Fruit fly (Drosophila melanogaster) whole organism, embryonic: Measurements from ENCODE around the gene CG18171.

Experiments
- Atf6 ChIP-seq: fragments of 200-800 bp; sonication (Bioruptor generic); IDR thresholded peaks from 2 replicates; pipeline ENCODE4 v1.3.6; 2022; ENCODE audit warnings: missing biosample characterization, missing genetic modification characterization
- CG10565 ChIP-seq: fragments of 200-800 bp; sonication (Bioruptor generic); optimal IDR thresholded peaks from 3 replicates; lab custom pipeline; 2016; ENCODE audit warnings: missing biosample characterization, mild to moderate bottlenecking, missing genetic modification characterization
- CG11560 ChIP-seq: fragments of 200-800 bp; sonication (Bioruptor generic); IDR thresholded peaks from 3 replicates; pipeline ENCODE4 v1.3.6; 2022; ENCODE audit warnings: missing biosample characterization, missing genetic modification characterization
- CG12071 ChIP-seq: fragments of 200-800 bp; sonication (Bioruptor generic); optimal IDR thresholded peaks from 3 replicates; lab custom pipeline; 2018; ENCODE audit warnings: missing biosample characterization, mild to moderate bottlenecking, missing genetic modification characterization
- CG1603 ChIP-seq: fragments of 200-800 bp; sonication (Bioruptor generic); optimal IDR thresholded peaks from 2 replicates; lab custom pipeline; 2019; ENCODE audit warnings: missing biosample characterization, mild to moderate bottlenecking, missing genetic modification characterization, moderate library complexity
- CG16779 ChIP-seq: fragments of 200-800 bp; sonication (Bioruptor generic); IDR thresholded peaks from 2 replicates; pipeline ENCODE4 v1.3.6; 2022; ENCODE audit warnings: missing biosample characterization, missing genetic modification characterization
- CG16863 ChIP-seq: fragments of 200-800 bp; sonication (Bioruptor generic); optimal IDR thresholded peaks from 3 replicates; lab custom pipeline; 2016; ENCODE audit warnings: missing biosample characterization, missing genetic modification characterization
- CG17802 ChIP-seq: fragments of 200-800 bp; sonication (Bioruptor generic); optimal IDR thresholded peaks from 2 replicates; lab custom pipeline; 2018; ENCODE audit warnings: missing biosample characterization, mild to moderate bottlenecking, missing genetic modification characterization, moderate library complexity
- CG32772 ChIP-seq: fragments of 200-800 bp; sonication (Bioruptor generic); IDR thresholded peaks from 2 replicates; pipeline ENCODE4 v1.3.6; 2022; ENCODE audit warnings: missing biosample characterization, missing genetic modification characterization
- CG42726 ChIP-seq: fragments of 200-800 bp; sonication (Bioruptor generic); IDR thresholded peaks from 2 replicates; pipeline ENCODE4 v1.3.6; 2022; ENCODE audit warnings: missing biosample characterization, missing genetic modification characterization; ENCODE audit not compliant: partially characterized antibody
- CG4820 ChIP-seq: fragments of 200-800 bp; sonication (Bioruptor generic); optimal IDR thresholded peaks from 3 replicates; lab custom pipeline; 2016; ENCODE audit warnings: missing biosample characterization, missing genetic modification characterization
- CG7963 ChIP-seq: fragments of 200-800 bp; sonication (Bioruptor generic); IDR thresholded peaks from 3 replicates; pipeline ENCODE4 v1.3.6; 2022; ENCODE audit warnings: missing biosample characterization, missing genetic modification characterization; ENCODE audit not compliant: partially characterized antibody
- CG8944 ChIP-seq: fragments of 200-800 bp; sonication (Bioruptor generic); optimal IDR thresholded peaks from 3 replicates; lab custom pipeline; 2016; ENCODE audit warnings: missing biosample characterization, missing genetic modification characterization
- CG9609 ChIP-seq: fragments of 200-800 bp; sonication (Bioruptor generic); optimal IDR thresholded peaks from 3 replicates; lab custom pipeline; 2016; ENCODE audit warnings: missing biosample characterization, missing genetic modification characterization
- CG9727 ChIP-seq: fragments of 200-800 bp; sonication (Bioruptor generic); optimal IDR thresholded peaks from 3 replicates; lab custom pipeline; 2017; ENCODE audit warnings: missing biosample characterization, mild to moderate bottlenecking, missing genetic modification characterization
- Hr78 ChIP-seq, 2 experiments: fragments of 200-800 bp in 1 of 2; fragments of >200 bp in 1 of 2; sonication (Bioruptor generic) in 1 of 2; optimal IDR thresholded peaks; 2 replicates each; lab custom pipeline; 2017 to 2019; ENCODE audit warnings: missing biosample characterization in 2 of 2, missing genetic modification characterization in 2 of 2, mild to moderate bottlenecking in 1 of 2, moderate library complexity in 1 of 2
- Jarid2 ChIP-seq: fragments of 200-800 bp; sonication (Bioruptor generic); optimal IDR thresholded peaks from 3 replicates; lab custom pipeline; 2017; ENCODE audit warnings: mild to moderate bottlenecking, missing biosample characterization, missing genetic modification reagents, missing genetic modification characterization
- Lpt ChIP-seq: fragments of >200 bp; optimal IDR thresholded peaks from 2 replicates; lab custom pipeline; 2018; ENCODE audit warnings: missing biosample characterization, missing genetic modification characterization
- MTF-1 ChIP-seq: fragments of 200-800 bp; sonication (Bioruptor generic); optimal IDR thresholded peaks from 2 replicates; lab custom pipeline; 2018; ENCODE audit warnings: missing biosample characterization, mild to moderate bottlenecking, missing genetic modification characterization, borderline replicate concordance
- NC2β ChIP-seq: fragments of 200-800 bp; sonication (Bioruptor generic); optimal IDR thresholded peaks from 2 replicates; lab custom pipeline; 2016; ENCODE audit warnings: missing biosample characterization, missing genetic modification characterization
- Nf-YA ChIP-seq: fragments of 200-800 bp; sonication (Bioruptor generic); IDR thresholded peaks from 2 replicates; pipeline ENCODE4 v1.3.6; 2022; ENCODE audit warnings: missing biosample characterization, missing genetic modification characterization
- Six4 ChIP-seq: fragments of 200-800 bp; sonication (Bioruptor generic); optimal IDR thresholded peaks from 2 replicates; lab custom pipeline; 2016; ENCODE audit warnings: missing biosample characterization, missing genetic modification characterization
- Stat92E ChIP-seq, 3 experiments: fragments of >200 bp in 2 of 3; fragments of 200-800 bp in 1 of 3; sonication (Bioruptor generic) in 1 of 3; optimal IDR thresholded peaks; 2 replicates each; lab custom pipeline; 2017 to 2019; ENCODE audit warnings: missing biosample characterization in 3 of 3, missing genetic modification characterization in 3 of 3, mild to moderate bottlenecking in 1 of 3, moderate library complexity in 1 of 3
- Tbp ChIP-seq: fragments of >200 bp; optimal IDR thresholded peaks from 2 replicates; lab custom pipeline; 2018; ENCODE audit warnings: missing biosample characterization, missing genetic modification characterization
- amos ChIP-seq: fragments of 200-800 bp; sonication (Bioruptor generic); IDR thresholded peaks from 2 replicates; pipeline ENCODE4 v1.3.6; 2022; ENCODE audit warnings: missing biosample characterization, missing genetic modification characterization; ENCODE audit not compliant: partially characterized antibody
- ara ChIP-seq: fragments of 200-800 bp; sonication (Bioruptor generic); IDR thresholded peaks from 2 replicates; pipeline ENCODE4 v1.3.6; 2022; ENCODE audit warnings: missing biosample characterization, missing genetic modification characterization
- ato ChIP-seq: fragments of 200-800 bp; sonication (Bioruptor generic); IDR thresholded peaks from 2 replicates; pipeline ENCODE4 v1.3.6; 2022; ENCODE audit warnings: missing biosample characterization, missing genetic modification characterization; ENCODE audit not compliant: partially characterized antibody
- az2 ChIP-seq: fragments of 200-800 bp; sonication (Bioruptor generic); optimal IDR thresholded peaks from 3 replicates; lab custom pipeline; 2016; ENCODE audit warnings: missing biosample characterization, missing genetic modification characterization
- cad ChIP-seq: fragments of >200 bp; optimal IDR thresholded peaks from 2 replicates; lab custom pipeline; 2017; ENCODE audit warnings: missing biosample characterization, missing genetic modification characterization
- cato ChIP-seq: fragments of 200-800 bp; sonication (Bioruptor generic); optimal IDR thresholded peaks from 2 replicates; lab custom pipeline; 2016; ENCODE audit warnings: missing biosample characterization, missing genetic modification characterization, borderline replicate concordance
- croc ChIP-seq: fragments of 200-800 bp; sonication (Bioruptor generic); conservative IDR thresholded peaks from 3 replicates; pipeline ENCODE4 v1.3.6; 2022; ENCODE audit warnings: missing biosample characterization, missing genetic modification characterization
- dati ChIP-seq: fragments of 200-800 bp; sonication (Bioruptor generic); IDR thresholded peaks from 2 replicates; pipeline ENCODE4 v1.3.6; 2022; ENCODE audit warnings: missing biosample characterization, missing genetic modification characterization
- eve ChIP-seq, 2 experiments: fragments of >200 bp; optimal IDR thresholded peaks; 2 replicates each; lab custom pipeline; 2017; ENCODE audit warnings: missing biosample characterization in 2 of 2, missing genetic modification characterization in 2 of 2
- ewg ChIP-seq: fragments of 200-800 bp; sonication (Bioruptor generic); optimal IDR thresholded peaks from 3 replicates; lab custom pipeline; 2017; ENCODE audit warnings: mild to moderate bottlenecking, missing biosample characterization, missing genetic modification reagents, missing genetic modification characterization
- eyg ChIP-seq: fragments of 200-800 bp; sonication (Bioruptor generic); optimal IDR thresholded peaks from 3 replicates; lab custom pipeline; 2016; ENCODE audit warnings: missing biosample characterization, missing genetic modification characterization
- gro ChIP-seq: fragments of 200-800 bp; sonication (Bioruptor generic); optimal IDR thresholded peaks from 2 replicates; lab custom pipeline; 2016; ENCODE audit warnings: missing biosample characterization, missing genetic modification characterization
- lbe ChIP-seq: fragments of 200-800 bp; sonication (Bioruptor generic); optimal IDR thresholded peaks from 2 replicates; lab custom pipeline; 2016; ENCODE audit warnings: missing biosample characterization, mild to moderate bottlenecking, missing genetic modification characterization
- lmd ChIP-seq: fragments of 200-800 bp; sonication (Bioruptor generic); IDR thresholded peaks from 2 replicates; pipeline ENCODE4 v1.3.6; 2022; ENCODE audit warnings: missing biosample characterization, missing genetic modification characterization
- lola ChIP-seq, 3 experiments: fragments of >200 bp in 2 of 3; fragments of 200-800 bp in 1 of 3; sonication (Bioruptor generic) in 1 of 3; optimal IDR thresholded peaks; 2 replicates each; lab custom pipeline; 2017 to 2019; ENCODE audit warnings: missing biosample characterization in 3 of 3, missing genetic modification characterization in 3 of 3, mild to moderate bottlenecking in 1 of 3, moderate library complexity in 1 of 3
- pb ChIP-seq: fragments of 200-800 bp; sonication (Bioruptor generic); optimal IDR thresholded peaks from 3 replicates; lab custom pipeline; 2016; ENCODE audit warnings: missing biosample characterization, missing genetic modification characterization
- pnt ChIP-seq: fragments of 200-800 bp; sonication (Bioruptor generic); optimal IDR thresholded peaks from 3 replicates; lab custom pipeline; 2016; ENCODE audit warnings: missing biosample characterization, missing genetic modification characterization
- schlank ChIP-seq: fragments of 200-800 bp; sonication (Bioruptor generic); optimal IDR thresholded peaks from 2 replicates; lab custom pipeline; 2018; ENCODE audit warnings: missing biosample characterization, mild to moderate bottlenecking, missing genetic modification characterization
- sens ChIP-seq: fragments of 200-800 bp; sonication (Bioruptor generic); peaks from one replicate; lab custom pipeline; 2016; ENCODE audit warnings: missing biosample characterization, missing genetic modification characterization
- shn ChIP-seq: fragments of 200-800 bp; sonication (Bioruptor generic); optimal IDR thresholded peaks from 3 replicates; lab custom pipeline; 2016; ENCODE audit warnings: missing biosample characterization, missing genetic modification characterization
- sima ChIP-seq: fragments of 200-800 bp; sonication (Bioruptor generic); optimal IDR thresholded peaks from 2 replicates; lab custom pipeline; 2016; ENCODE audit warnings: missing biosample characterization, missing genetic modification characterization
- sqz ChIP-seq: fragments of 200-800 bp; sonication (Bioruptor generic); optimal IDR thresholded peaks from 3 replicates; lab custom pipeline; 2018; ENCODE audit warnings: missing biosample characterization, mild to moderate bottlenecking, missing genetic modification characterization
- tap ChIP-seq: fragments of 200-800 bp; optimal IDR thresholded peaks from 3 replicates; lab custom pipeline; 2019; ENCODE audit warnings: missing biosample characterization, mild to moderate bottlenecking, missing genetic modification characterization, moderate library complexity
- vnd ChIP-seq: fragments of 200-800 bp; sonication (Bioruptor generic); IDR thresholded peaks from 3 replicates; pipeline ENCODE4 v1.3.6; 2022; ENCODE audit warnings: missing biosample characterization, missing genetic modification characterization; ENCODE audit not compliant: partially characterized antibody

CG18171 gene

dm6 chr3L:1746338-1747199 is 23.6 kb upstream of the CG18171 start, which contains the start of gene CG13921 (continued):
- TF ChIP-seq sqz (GFP tag; lab: Kevin White, UChicago), result peak; percentile 98
- TF ChIP-seq lmd (GFP tag; lab: Robert Waterston, UW), result peak; percentile 99
- peak; percentile 96 for TF ChIP-seq ewg (GFP tag; lab: Kevin White, UChicago)
- TF ChIP-seq amos (GFP tag; lab: Robert Waterston, UW), result no peak
- peak; percentile 99 for TF ChIP-seq CG10565 (GFP tag; lab: Kevin White, UChicago)
- peak; percentile 98 for TF ChIP-seq CG16863 (GFP tag; lab: Kevin White, UChicago)
- TF ChIP-seq CG42726 (GFP tag; lab: Robert Waterston, UW), result no peak
- no peak for TF ChIP-seq CG7963
- TF ChIP-seq vnd (GFP tag; lab: Robert Waterston, UW), result no peak
- peak in 1 of 3 experiments; percentile 99 for TF ChIP-seq lola (GFP tag; optimal IDR thresholded peaks at IDR 0.05; lab: Kevin White, UChicago)
- TF ChIP-seq pb, result peak; percentile 99
- peak; percentile 100 for TF ChIP-seq Six4 (GFP tag; lab: Kevin White, UChicago)
- TF ChIP-seq CG9727 (GFP tag; lab: Kevin White, UChicago), result peak; percentile 100
- peak; percentile 98 for TF ChIP-seq tap (tag; lab: Kevin White, UChicago)
- peak in 1 of 2 experiments; percentile 100 for TF ChIP-seq eve (GFP tag; optimal IDR thresholded peaks at IDR 0.05; lab: Kevin White, UChicago)
- peak in 1 of 3 experiments; percentile 99 for TF ChIP-seq Stat92E (GFP tag; optimal IDR thresholded peaks at IDR 0.05; lab: Kevin White, UChicago)
- peak in 1 of 2 experiments; percentile 92 for TF ChIP-seq Hr78 (GFP tag; optimal IDR thresholded peaks at IDR 0.05; lab: Kevin White, UChicago)
- peak; percentile 99 for TF ChIP-seq CG8944 (GFP tag; lab: Kevin White, UChicago)
- TF ChIP-seq sima (GFP tag; lab: Kevin White, UChicago), result peak; percentile 98
- TF ChIP-seq CG12071 (GFP tag; lab: Kevin White, UChicago), result peak; percentile 99
- TF ChIP-seq cato (GFP tag; lab: Kevin White, UChicago), result peak; percentile 99
- peak; percentile 98 for TF ChIP-seq eyg (GFP tag; lab: Kevin White, UChicago)
- peak; percentile 95 for TF ChIP-seq schlank (tag; lab: Kevin White, UChicago)
- peak; percentile 98 for TF ChIP-seq Nf-YA (GFP tag; lab: Robert Waterston, UW)
- TF ChIP-seq CG17802 (tag; lab: Kevin White, UChicago), result peak; percentile 93
- no peak for TF ChIP-seq ato
- peak; percentile 99 for TF ChIP-seq CG9609 (GFP tag; lab: Kevin White, UChicago)
- peak; percentile 99 for TF ChIP-seq CG1603 (tag; lab: Kevin White, UChicago)
- TF ChIP-seq lbe (GFP tag; lab: Kevin White, UChicago), result peak; percentile 98
- TF ChIP-seq croc (GFP tag; lab: Robert Waterston, UW), result peak; percentile 98
- TF ChIP-seq az2 (GFP tag; lab: Kevin White, UChicago), result peak; percentile 99
- peak; percentile 98 for TF ChIP-seq MTF-1
- peak; percentile 99 for TF ChIP-seq NC2β
- peak; percentile 98 for TF ChIP-seq dati (GFP tag; lab: Robert Waterston, UW)
- peak; percentile 99 for TF ChIP-seq CG4820 (GFP tag; lab: Kevin White, UChicago)
- TF ChIP-seq CG32772 (GFP tag; lab: Robert Waterston, UW), result peak; percentile 99
- peak; percentile 99 for TF ChIP-seq gro (GFP tag; lab: Kevin White, UChicago)
- TF ChIP-seq Tbp, result no peak
- peak; percentile 97 for TF ChIP-seq CG16779 (GFP tag; lab: Robert Waterston, UW)
- peak; percentile 89 for TF ChIP-seq CG11560 (tag; lab: Robert Waterston, UW)
- peak; percentile 100 for TF ChIP-seq ara
- peak; percentile 93 for TF ChIP-seq Jarid2 (GFP tag; lab: Kevin White, UChicago)
- TF ChIP-seq sens (GFP tag; lab: Kevin White, UChicago), result peak; percentile 100
- peak; percentile 14 for TF ChIP-seq cad
- TF ChIP-seq shn (GFP tag; lab: Kevin White, UChicago), result peak; percentile 98
- no peak for TF ChIP-seq Lpt
- peak; percentile 100 for TF ChIP-seq pnt (GFP tag; lab: Kevin White, UChicago)
- peak; percentile 98 for TF ChIP-seq Atf6 (GFP tag; lab: Robert Waterston, UW)
